Fruit fly (Drosophila melanogaster) whole organism, embryonic: ENCODE data around the gene Neu2.
A peak's percentile ranks its signal among the peaks of the same experiment; 100 is the strongest.

Experiments
- Asciz ChIP-seq: fragments of 200-800 bp; sonication (Bioruptor generic); optimal IDR thresholded peaks from 2 replicates; lab custom pipeline; 2017; ENCODE audit warnings: missing biosample characterization, mild to moderate bottlenecking, missing genetic modification characterization, missing genetic modification reagents
- C15 ChIP-seq: fragments of 200-800 bp; sonication (Bioruptor generic); IDR thresholded peaks from 3 replicates; pipeline ENCODE4 v1.3.6; 2022; ENCODE audit warnings: missing biosample characterization, missing genetic modification characterization
- CG1024 ChIP-seq: fragments of 200-800 bp; sonication (Bioruptor generic); IDR thresholded peaks from 2 replicates; pipeline ENCODE4 v1.3.6; 2022; ENCODE audit warnings: missing biosample characterization, missing genetic modification characterization
- CG11723 ChIP-seq: fragments of 200-800 bp; sonication (Bioruptor generic); optimal IDR thresholded peaks from 2 replicates; lab custom pipeline; 2017; ENCODE audit warnings: missing biosample characterization, mild to moderate bottlenecking, missing genetic modification characterization
- CG12236 ChIP-seq: fragments of 200-800 bp; sonication (Bioruptor generic); optimal IDR thresholded peaks from 2 replicates; lab custom pipeline; 2016; ENCODE audit warnings: missing biosample characterization, missing genetic modification characterization
- CG14667 ChIP-seq: fragments of 200-800 bp; sonication (Bioruptor generic); IDR thresholded peaks from 2 replicates; pipeline ENCODE4 v1.3.6; 2022; ENCODE audit warnings: missing biosample characterization, missing genetic modification characterization
- CG15479 ChIP-seq: fragments of 200-800 bp; sonication (Bioruptor generic); optimal IDR thresholded peaks from 3 replicates; lab custom pipeline; 2019; ENCODE audit warnings: missing biosample characterization, mild to moderate bottlenecking, missing genetic modification characterization, moderate library complexity
- CG15696 ChIP-seq: fragments of 200-800 bp; sonication (Bioruptor generic); optimal IDR thresholded peaks from 2 replicates; lab custom pipeline; 2019; ENCODE audit warnings: missing biosample characterization, mild to moderate bottlenecking, missing genetic modification characterization, moderate library complexity
- CG17361 ChIP-seq: fragments of 200-800 bp; sonication (Bioruptor generic); IDR thresholded peaks from 3 replicates; pipeline ENCODE4 v1.3.6; 2022; ENCODE audit warnings: missing biosample characterization, missing genetic modification characterization
- CG17385 ChIP-seq: fragments of 200-800 bp; sonication (Bioruptor generic); optimal IDR thresholded peaks from 3 replicates; lab custom pipeline; 2018; ENCODE audit warnings: missing biosample characterization, mild to moderate bottlenecking, missing genetic modification characterization
- CG2712 ChIP-seq: fragments of 200-800 bp; optimal IDR thresholded peaks from 3 replicates; lab custom pipeline; 2019; ENCODE audit warnings: missing biosample characterization, mild to moderate bottlenecking, missing genetic modification characterization, moderate library complexity
- CG30431 ChIP-seq: fragments of 200-800 bp; sonication (Bioruptor generic); optimal IDR thresholded peaks from 2 replicates; lab custom pipeline; 2017; ENCODE audit warnings: missing biosample characterization, missing genetic modification characterization
- CG3065 ChIP-seq: fragments of 200-800 bp; sonication (Bioruptor generic); optimal IDR thresholded peaks from 2 replicates; lab custom pipeline; 2016; ENCODE audit warnings: missing biosample characterization, missing genetic modification characterization
- CG32772 ChIP-seq: fragments of 200-800 bp; sonication (Bioruptor generic); IDR thresholded peaks from 2 replicates; pipeline ENCODE4 v1.3.6; 2022; ENCODE audit warnings: missing biosample characterization, missing genetic modification characterization
- CG4730 ChIP-seq: fragments of 200-800 bp; sonication (Bioruptor generic); IDR thresholded peaks from 2 replicates; pipeline ENCODE4 v1.3.6; 2022; ENCODE audit warnings: missing biosample characterization, missing genetic modification characterization
- CG4854 ChIP-seq: fragments of 200-800 bp; sonication (Bioruptor generic); optimal IDR thresholded peaks from 2 replicates; lab custom pipeline; 2016; ENCODE audit warnings: missing biosample characterization, missing genetic modification characterization, inconsistent platforms
- CG5953 ChIP-seq: fragments of 200-800 bp; sonication (Bioruptor generic); IDR thresholded peaks from 2 replicates; pipeline ENCODE4 v1.3.6; 2022; ENCODE audit warnings: missing biosample characterization, missing genetic modification characterization
- CG6689 ChIP-seq: fragments of 200-800 bp; sonication (Bioruptor generic); IDR thresholded peaks from 2 replicates; pipeline ENCODE4 v1.3.6; 2022; ENCODE audit warnings: missing biosample characterization, missing genetic modification characterization
- CG6813 ChIP-seq: fragments of 200-800 bp; sonication (Bioruptor generic); optimal IDR thresholded peaks from 2 replicates; lab custom pipeline; 2017; ENCODE audit warnings: missing biosample characterization, missing genetic modification characterization, mild to moderate bottlenecking, moderate library complexity, missing genetic modification reagents
- CG6854 ChIP-seq: fragments of 200-800 bp; sonication (Bioruptor generic); optimal IDR thresholded peaks from 3 replicates; lab custom pipeline; 2017; ENCODE audit warnings: missing biosample characterization, mild to moderate bottlenecking, missing genetic modification characterization
- CG8089 ChIP-seq: fragments of 200-800 bp; sonication (Bioruptor generic); optimal IDR thresholded peaks from 3 replicates; lab custom pipeline; 2016; ENCODE audit warnings: missing biosample characterization, missing genetic modification characterization
- CG8924 ChIP-seq: fragments of 200-800 bp; optimal IDR thresholded peaks from 3 replicates; lab custom pipeline; 2019; ENCODE audit warnings: missing biosample characterization, mild to moderate bottlenecking, missing genetic modification characterization, moderate library complexity
- CG9437 ChIP-seq: fragments of 200-800 bp; sonication (Bioruptor generic); optimal IDR thresholded peaks from 2 replicates; lab custom pipeline; 2018; ENCODE audit warnings: missing biosample characterization, mild to moderate bottlenecking, missing genetic modification characterization
- Chrac-16 ChIP-seq: fragments of 200-800 bp; sonication (Bioruptor generic); optimal IDR thresholded peaks from 3 replicates; lab custom pipeline; 2016; ENCODE audit warnings: missing biosample characterization, missing genetic modification characterization
- Dbx ChIP-seq: fragments of 200-800 bp; sonication (Bioruptor generic); IDR thresholded peaks from 3 replicates; pipeline ENCODE4 v1.3.6; 2022; ENCODE audit warnings: missing biosample characterization, missing genetic modification characterization
- Doc2 ChIP-seq: fragments of 200-800 bp; sonication (Bioruptor generic); IDR thresholded peaks from 2 replicates; pipeline ENCODE4 v1.3.6; 2022; ENCODE audit warnings: missing biosample characterization, missing genetic modification characterization
- Ets65A ChIP-seq: fragments of 200-800 bp; sonication (Bioruptor generic); peaks from one replicate; lab custom pipeline; 2016; ENCODE audit warnings: missing biosample characterization, missing genetic modification characterization
- Jarid2 ChIP-seq: fragments of 200-800 bp; sonication (Bioruptor generic); optimal IDR thresholded peaks from 3 replicates; lab custom pipeline; 2017; ENCODE audit warnings: mild to moderate bottlenecking, missing biosample characterization, missing genetic modification reagents, missing genetic modification characterization
- Kr ChIP-seq: fragments of 200-800 bp; sonication (Bioruptor generic); optimal IDR thresholded peaks from 2 replicates; lab custom pipeline; 2017; ENCODE audit warnings: missing biosample characterization, mild to moderate bottlenecking, missing genetic modification characterization
- MBD-R2 ChIP-seq: fragments of 200-800 bp; sonication (Bioruptor generic); IDR thresholded peaks from 2 replicates; pipeline ENCODE4 v1.3.6; 2022; ENCODE audit warnings: missing biosample characterization, missing genetic modification characterization
- Mad ChIP-seq: fragments of 200-800 bp; sonication (Bioruptor generic); optimal IDR thresholded peaks from 2 replicates; lab custom pipeline; 2016; ENCODE audit warnings: missing biosample characterization, missing genetic modification characterization
- Max ChIP-seq: fragments of 200-800 bp; sonication (Bioruptor generic); optimal IDR thresholded peaks from 2 replicates; lab custom pipeline; 2016; ENCODE audit warnings: missing biosample characterization, mild to moderate bottlenecking, missing genetic modification characterization
- Meics ChIP-seq: fragments of 200-800 bp; sonication (Bioruptor generic); optimal IDR thresholded peaks from 2 replicates; lab custom pipeline; 2017; ENCODE audit warnings: missing biosample characterization, mild to moderate bottlenecking, missing genetic modification characterization
- Pdp1 ChIP-seq, 2 experiments: fragments of 200-800 bp; sonication (Bioruptor generic); optimal IDR thresholded peaks; 3 replicates each; lab custom pipeline; 2016; ENCODE audit warnings: missing biosample characterization in 2 of 2, missing genetic modification characterization in 2 of 2, mild to moderate bottlenecking in 1 of 2, moderate library complexity in 1 of 2
- TFAM ChIP-seq: fragments of 200-800 bp; sonication (Bioruptor generic); optimal IDR thresholded peaks from 2 replicates; lab custom pipeline; 2017; ENCODE audit warnings: missing biosample characterization, missing genetic modification characterization, inconsistent platforms
- Usf ChIP-seq: fragments of 200-800 bp; sonication (Bioruptor generic); optimal IDR thresholded peaks from 2 replicates; lab custom pipeline; 2017; ENCODE audit warnings: missing genotype, missing biosample characterization, missing genetic modification characterization
- YL-1 ChIP-seq: fragments of 200-800 bp; sonication (Bioruptor generic); optimal IDR thresholded peaks from 3 replicates; lab custom pipeline; 2017; ENCODE audit warnings: missing biosample characterization, mild to moderate bottlenecking, missing genetic modification characterization
- amos ChIP-seq: fragments of 200-800 bp; sonication (Bioruptor generic); IDR thresholded peaks from 2 replicates; pipeline ENCODE4 v1.3.6; 2022; ENCODE audit warnings: missing biosample characterization, missing genetic modification characterization; ENCODE audit not compliant: partially characterized antibody
- ap ChIP-seq: fragments of 200-800 bp; sonication (Bioruptor generic); IDR thresholded peaks from 2 replicates; pipeline ENCODE4 v1.3.6; 2022; ENCODE audit warnings: missing biosample characterization, missing genetic modification characterization
- cad ChIP-seq: fragments of >200 bp; optimal IDR thresholded peaks from 2 replicates; lab custom pipeline; 2017; ENCODE audit warnings: missing biosample characterization, missing genetic modification characterization
- disco-r ChIP-seq: fragments of 200-800 bp; sonication (Bioruptor generic); optimal IDR thresholded peaks from 2 replicates; lab custom pipeline; 2016; ENCODE audit warnings: missing biosample characterization, missing genetic modification characterization
- dmrt11E ChIP-seq: fragments of 200-800 bp; sonication (Bioruptor generic); optimal IDR thresholded peaks from 3 replicates; lab custom pipeline; 2018; ENCODE audit warnings: missing biosample characterization, mild to moderate bottlenecking, missing genetic modification characterization, moderate library complexity
- esg ChIP-seq: fragments of 200-800 bp; sonication (Bioruptor generic); conservative IDR thresholded peaks from 2 replicates; pipeline ENCODE4 v1.3.6; 2022; ENCODE audit warnings: missing biosample characterization, missing genetic modification characterization
- fd102C ChIP-seq: fragments of 200-800 bp; sonication (Bioruptor generic); optimal IDR thresholded peaks from 2 replicates; lab custom pipeline; 2018; ENCODE audit warnings: missing biosample characterization, mild to moderate bottlenecking, missing genetic modification characterization, moderate library complexity
- ftz-f1 ChIP-seq: fragments of 200-800 bp; sonication (Bioruptor generic); optimal IDR thresholded peaks from 2 replicates; lab custom pipeline; 2016; ENCODE audit warnings: missing biosample characterization, missing genetic modification characterization
- gt ChIP-seq: fragments of 200-800 bp; sonication (Bioruptor generic); IDR thresholded peaks from 2 replicates; pipeline ENCODE4 v1.3.6; 2022; ENCODE audit warnings: missing biosample characterization, missing genetic modification characterization
- otp ChIP-seq: fragments of 200-800 bp; sonication (Bioruptor generic); IDR thresholded peaks from 3 replicates; pipeline ENCODE4, ENCODE4 v1.3.6; 2022; ENCODE audit warnings: missing biosample characterization, missing genetic modification characterization
- pum ChIP-seq: fragments of 200-800 bp; sonication (Bioruptor generic); optimal IDR thresholded peaks from 2 replicates; lab custom pipeline; 2016; ENCODE audit warnings: missing biosample characterization, missing genetic modification characterization
- rib ChIP-seq: fragments of 200-800 bp; sonication (Bioruptor generic); IDR thresholded peaks from 2 replicates; pipeline ENCODE4 v1.3.6; 2022; ENCODE audit warnings: missing biosample characterization, missing genetic modification characterization
- sim ChIP-seq: fragments of 200-800 bp; sonication (Bioruptor generic); IDR thresholded peaks from 2 replicates; pipeline ENCODE4 v1.3.6; 2022; ENCODE audit warnings: missing biosample characterization, missing genetic modification characterization
- stc ChIP-seq: fragments of 200-800 bp; sonication (Bioruptor generic); IDR thresholded peaks from 2 replicates; pipeline ENCODE4 v1.3.6; 2022; ENCODE audit warnings: missing biosample characterization, missing genetic modification characterization
- trh ChIP-seq: fragments of 200-800 bp; sonication (Bioruptor generic); optimal IDR thresholded peaks from 2 replicates; lab custom pipeline; 2016; ENCODE audit warnings: missing biosample characterization, missing genetic modification characterization
- usp ChIP-seq: fragments of >200 bp; optimal IDR thresholded peaks from 2 replicates; lab custom pipeline; 2017; ENCODE audit warnings: missing biosample characterization, missing genetic modification characterization

The Neu2 gene

DNA sequence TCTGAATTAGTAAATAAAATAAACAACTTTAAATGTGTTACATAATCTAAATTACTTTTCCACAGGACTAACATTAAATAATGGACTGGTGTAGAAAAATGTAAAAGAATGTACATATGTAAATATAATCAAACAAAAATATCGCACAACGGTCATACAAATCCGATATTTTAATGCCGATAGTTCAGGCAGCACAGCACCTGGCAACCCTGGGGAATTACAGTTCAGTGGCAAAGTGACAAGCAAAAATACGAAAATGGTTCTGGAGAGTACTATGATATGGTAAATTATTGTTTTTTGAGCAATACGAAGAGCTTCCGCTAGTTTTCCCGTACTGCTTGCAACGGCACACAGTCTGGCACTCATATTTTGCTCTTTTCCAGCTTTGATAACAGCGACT lies 46.5 kb upstream of the Neu2 start, which contains the start of gene Rpn10 (continued):
- TF ChIP-seq amos (GFP tag; lab: Robert Waterston, UW), result peak; percentile 99
- TF ChIP-seq stc (GFP tag; lab: Robert Waterston, UW), result no peak
- no peak for TF ChIP-seq ap (GFP tag; lab: Robert Waterston, UW)
- no peak for TF ChIP-seq Doc2 (GFP tag; lab: Robert Waterston, UW)
- no peak for TF ChIP-seq trh (GFP tag; lab: Kevin White, UChicago)
- TF ChIP-seq Chrac-16, result peak; percentile 49
- TF ChIP-seq MBD-R2 (GFP tag; lab: Robert Waterston, UW), result peak; percentile 99
- TF ChIP-seq Meics, result no peak
- peak; percentile 22 for TF ChIP-seq CG9437
- no peak for TF ChIP-seq CG14667 (GFP tag; lab: Robert Waterston, UW)
- no peak for TF ChIP-seq rib (GFP tag; lab: Robert Waterston, UW)
- no peak for TF ChIP-seq gt (GFP tag; lab: Robert Waterston, UW)
- TF ChIP-seq Usf (GFP tag; lab: Kevin White, UChicago), result no peak
- no peak for TF ChIP-seq CG5953 (GFP tag; lab: Robert Waterston, UW)
- no peak for TF ChIP-seq TFAM (GFP tag; lab: Kevin White, UChicago)
- no peak for TF ChIP-seq ftz-f1 (GFP tag; lab: Kevin White, UChicago)
- peak; percentile 53 for TF ChIP-seq CG2712 (tag; lab: Kevin White, UChicago)
- no peak for TF ChIP-seq Max (GFP tag; lab: Kevin White, UChicago)
- TF ChIP-seq CG4854 (GFP tag; lab: Kevin White, UChicago), result peak; percentile 10
- no peak for TF ChIP-seq disco-r (GFP tag; lab: Kevin White, UChicago)
- TF ChIP-seq CG3065 (GFP tag; lab: Kevin White, UChicago), result no peak
- no peak for TF ChIP-seq Jarid2 (GFP tag; lab: Kevin White, UChicago)
- no peak for TF ChIP-seq CG12236 (GFP tag; lab: Kevin White, UChicago)
- no peak for TF ChIP-seq CG1024 (GFP tag; lab: Robert Waterston, UW)
- no peak for TF ChIP-seq Mad (GFP tag; lab: Kevin White, UChicago)
- TF ChIP-seq CG8089 (GFP tag; lab: Kevin White, UChicago), result no peak
- TF ChIP-seq CG4730 (GFP tag; lab: Robert Waterston, UW), result no peak
- TF ChIP-seq Dbx (GFP tag; lab: Robert Waterston, UW), result peak; percentile 76
- TF ChIP-seq YL-1 (GFP tag; lab: Kevin White, UChicago), result peak; percentile 71
- no peak for TF ChIP-seq CG6854 (GFP tag; lab: Kevin White, UChicago)
- no peak for TF ChIP-seq cad
- no peak for TF ChIP-seq CG30431 (GFP tag; lab: Kevin White, UChicago)
- TF ChIP-seq CG17361 (GFP tag; lab: Robert Waterston, UW), result peak; percentile 47; the same call in 1 of the 3 replicates
- no peak for TF ChIP-seq CG6813 (GFP tag; lab: Kevin White, UChicago)
- no peak for TF ChIP-seq esg (GFP tag; lab: Robert Waterston, UW)
- no peak for TF ChIP-seq sim (GFP tag; lab: Robert Waterston, UW)
- no peak for TF ChIP-seq CG6689
- TF ChIP-seq pum, result peak; percentile 26
- TF ChIP-seq CG17385, result no peak
- no peak for TF ChIP-seq Asciz (GFP tag; lab: Kevin White, UChicago)
- no peak for TF ChIP-seq CG11723 (GFP tag; lab: Kevin White, UChicago)
- TF ChIP-seq otp (GFP tag; lab: Robert Waterston, UW), result no peak
- TF ChIP-seq Ets65A, result peak; percentile 90
- peak; percentile 8 to 86 for TF ChIP-seq Pdp1 (GFP tag; optimal IDR thresholded peaks at IDR 0.05; lab: Kevin White, UChicago)
- TF ChIP-seq fd102C (GFP tag; lab: Kevin White, UChicago), result no peak
- TF ChIP-seq dmrt11E, result peak; percentile 17
- TF ChIP-seq C15 (GFP tag; lab: Robert Waterston, UW), result no peak
- no peak for TF ChIP-seq Kr
- no peak for TF ChIP-seq CG15479
- TF ChIP-seq CG8924 (tag; lab: Kevin White, UChicago), result no peak
- TF ChIP-seq CG15696 (tag; lab: Kevin White, UChicago), result no peak
- no peak for TF ChIP-seq usp (GFP tag; lab: Kevin White, UChicago)
- TF ChIP-seq CG32772, result no peak
